Fruit fly (Drosophila melanogaster) whole organism, embryonic: ENCODE measurements around the gene Mybbp1A.

Experiments
- Aef1 ChIP-seq: fragments of 200-800 bp; sonication (Bioruptor generic); IDR thresholded peaks from 3 replicates; pipeline ENCODE4 v1.3.6; 2022; ENCODE audit warnings: missing biosample characterization, missing genetic modification characterization
- Asciz ChIP-seq: fragments of 200-800 bp; sonication (Bioruptor generic); optimal IDR thresholded peaks from 2 replicates; lab custom pipeline; 2017; ENCODE audit warnings: missing biosample characterization, mild to moderate bottlenecking, missing genetic modification characterization, missing genetic modification reagents
- B-H1 ChIP-seq: fragments of 200-800 bp; sonication (Bioruptor generic); IDR thresholded peaks from 3 replicates; pipeline ENCODE4 v1.3.6; 2022; ENCODE audit warnings: missing biosample characterization, missing genetic modification characterization
- Bdp1 ChIP-seq: fragments of 200-800 bp; sonication (Bioruptor generic); optimal IDR thresholded peaks from 3 replicates; lab custom pipeline; 2016; ENCODE audit warnings: missing biosample characterization, missing genetic modification characterization
- CG1024 ChIP-seq: fragments of 200-800 bp; sonication (Bioruptor generic); IDR thresholded peaks from 2 replicates; pipeline ENCODE4 v1.3.6; 2022; ENCODE audit warnings: missing biosample characterization, missing genetic modification characterization
- CG10267 ChIP-seq: fragments of 200-800 bp; sonication (Bioruptor generic); optimal IDR thresholded peaks from 2 replicates; lab custom pipeline; 2018; ENCODE audit warnings: missing biosample characterization, mild to moderate bottlenecking, missing genetic modification characterization, moderate library complexity
- CG10959 ChIP-seq: fragments of 200-800 bp; sonication (Bioruptor generic); IDR thresholded peaks from 2 replicates; pipeline ENCODE4 v1.3.6; 2022; ENCODE audit warnings: missing biosample characterization, missing genetic modification characterization
- CG11504 ChIP-seq: fragments of 200-800 bp; sonication (Bioruptor generic); optimal IDR thresholded peaks from 3 replicates; lab custom pipeline; 2019; ENCODE audit warnings: missing biosample characterization, mild to moderate bottlenecking, missing genetic modification characterization, moderate library complexity
- CG12071 ChIP-seq: fragments of 200-800 bp; sonication (Bioruptor generic); optimal IDR thresholded peaks from 3 replicates; lab custom pipeline; 2018; ENCODE audit warnings: missing biosample characterization, mild to moderate bottlenecking, missing genetic modification characterization
- CG12769 ChIP-seq: fragments of 200-800 bp; sonication (Bioruptor generic); optimal IDR thresholded peaks from 2 replicates; lab custom pipeline; 2019; ENCODE audit warnings: missing biosample characterization, mild to moderate bottlenecking, missing genetic modification characterization, moderate library complexity
- CG12942 ChIP-seq: fragments of 200-800 bp; sonication (Bioruptor generic); optimal IDR thresholded peaks from 3 replicates; lab custom pipeline; 2016; ENCODE audit warnings: missing biosample characterization, missing genetic modification characterization
- CG14667 ChIP-seq: fragments of 200-800 bp; sonication (Bioruptor generic); IDR thresholded peaks from 2 replicates; pipeline ENCODE4 v1.3.6; 2022; ENCODE audit warnings: missing biosample characterization, missing genetic modification characterization
- CG16779 ChIP-seq: fragments of 200-800 bp; sonication (Bioruptor generic); IDR thresholded peaks from 2 replicates; pipeline ENCODE4 v1.3.6; 2022; ENCODE audit warnings: missing biosample characterization, missing genetic modification characterization
- CG18764 ChIP-seq: fragments of 200-800 bp; sonication (Bioruptor generic); optimal IDR thresholded peaks from 3 replicates; lab custom pipeline; 2016; ENCODE audit warnings: missing biosample characterization, missing genetic modification characterization
- CG2129 ChIP-seq: fragments of 200-800 bp; sonication (Bioruptor generic); IDR thresholded peaks from 2 replicates; pipeline ENCODE4 v1.3.6; 2022; ENCODE audit warnings: missing biosample characterization, missing genetic modification characterization; ENCODE audit not compliant: partially characterized antibody
- CG30403 ChIP-seq: fragments of 200-800 bp; sonication (Bioruptor generic); optimal IDR thresholded peaks from 3 replicates; lab custom pipeline; 2016; ENCODE audit warnings: missing biosample characterization, missing genetic modification characterization
- CG34224 ChIP-seq: fragments of 200-800 bp; sonication (Bioruptor generic); IDR thresholded peaks from 3 replicates; pipeline ENCODE4 v1.3.6; 2022; ENCODE audit warnings: missing biosample characterization, missing genetic modification characterization; ENCODE audit not compliant: partially characterized antibody
- CG3838 ChIP-seq: fragments of 200-800 bp; sonication (Bioruptor generic); optimal IDR thresholded peaks from 3 replicates; lab custom pipeline; 2016; ENCODE audit warnings: missing biosample characterization, missing genetic modification characterization
- CG3847 ChIP-seq: fragments of 200-800 bp; sonication (Bioruptor generic); IDR thresholded peaks from 2 replicates; pipeline ENCODE4 v1.3.6; 2022; ENCODE audit warnings: missing biosample characterization, missing genetic modification characterization
- CG3995 ChIP-seq: fragments of 200-800 bp; sonication (Bioruptor generic); optimal IDR thresholded peaks from 3 replicates; lab custom pipeline; 2016; ENCODE audit warnings: missing biosample characterization, missing genetic modification characterization
- CG7556 ChIP-seq: fragments of 200-800 bp; sonication (Bioruptor generic); optimal IDR thresholded peaks from 2 replicates; lab custom pipeline; 2017; ENCODE audit warnings: missing biosample characterization, mild to moderate bottlenecking, missing genetic modification characterization
- CG7963 ChIP-seq: fragments of 200-800 bp; sonication (Bioruptor generic); IDR thresholded peaks from 3 replicates; pipeline ENCODE4 v1.3.6; 2022; ENCODE audit warnings: missing biosample characterization, missing genetic modification characterization; ENCODE audit not compliant: partially characterized antibody
- CG8924 ChIP-seq: fragments of 200-800 bp; optimal IDR thresholded peaks from 3 replicates; lab custom pipeline; 2019; ENCODE audit warnings: missing biosample characterization, mild to moderate bottlenecking, missing genetic modification characterization, moderate library complexity
- Hey ChIP-seq: fragments of 200-800 bp; sonication (Bioruptor generic); optimal IDR thresholded peaks from 3 replicates; lab custom pipeline; 2018; ENCODE audit warnings: missing biosample characterization, mild to moderate bottlenecking, missing genetic modification characterization
- NC2β ChIP-seq: fragments of 200-800 bp; sonication (Bioruptor generic); optimal IDR thresholded peaks from 2 replicates; lab custom pipeline; 2016; ENCODE audit warnings: missing biosample characterization, missing genetic modification characterization
- ab ChIP-seq: fragments of 200-800 bp; sonication (Bioruptor generic); optimal IDR thresholded peaks from 2 replicates; lab custom pipeline; 2016; ENCODE audit warnings: missing biosample characterization, missing genetic modification characterization
- cas ChIP-seq: fragments of 200-800 bp; sonication (Bioruptor generic); IDR thresholded peaks from 2 replicates; pipeline ENCODE4 v1.3.6; 2022; ENCODE audit warnings: missing biosample characterization, missing genetic modification characterization
- exex ChIP-seq: fragments of 200-800 bp; sonication (Bioruptor generic); optimal IDR thresholded peaks from 4 replicates; lab custom pipeline; 2018; ENCODE audit warnings: missing biosample characterization, mild to moderate bottlenecking, missing genetic modification characterization, moderate library complexity
- fru ChIP-seq: fragments of >200 bp; optimal IDR thresholded peaks from 2 replicates; lab custom pipeline; 2017
- hth ChIP-seq: fragments of >200 bp; optimal IDR thresholded peaks from 2 replicates; lab custom pipeline; 2017; ENCODE audit warnings: inconsistent platforms
- lab ChIP-seq: fragments of 200-800 bp; sonication (Bioruptor generic); optimal IDR thresholded peaks from 3 replicates; lab custom pipeline; 2017; ENCODE audit warnings: missing biosample characterization, missing genetic modification characterization, mild to moderate bottlenecking, moderate library complexity, missing genetic modification reagents
- nom ChIP-seq: fragments of 200-800 bp; sonication (Bioruptor generic); optimal IDR thresholded peaks from 2 replicates; lab custom pipeline; 2017; ENCODE audit warnings: missing biosample characterization, missing genetic modification characterization, mild to moderate bottlenecking, moderate library complexity, missing genetic modification reagents
- oc ChIP-seq: fragments of 200-800 bp; sonication (Bioruptor generic); optimal IDR thresholded peaks from 2 replicates; lab custom pipeline; 2018; ENCODE audit warnings: missing biosample characterization, mild to moderate bottlenecking, missing genetic modification characterization, moderate library complexity
- phol ChIP-seq: fragments of 200-800 bp; sonication (Bioruptor generic); optimal IDR thresholded peaks from 3 replicates; lab custom pipeline; 2018; ENCODE audit warnings: missing biosample characterization, mild to moderate bottlenecking, missing genetic modification characterization, moderate library complexity
- pzg ChIP-seq: fragments of 200-800 bp; sonication (Bioruptor generic); optimal IDR thresholded peaks from 3 replicates; lab custom pipeline; 2018; ENCODE audit warnings: missing biosample characterization, mild to moderate bottlenecking, missing genetic modification characterization, moderate library complexity
- row ChIP-seq: fragments of 200-800 bp; sonication (Bioruptor generic); IDR thresholded peaks from 3 replicates; pipeline ENCODE4 v1.3.6; 2022; ENCODE audit warnings: missing biosample characterization, missing genetic modification characterization
- run ChIP-seq: fragments of 200-800 bp; sonication (Bioruptor generic); optimal IDR thresholded peaks from 3 replicates; lab custom pipeline; 2018; ENCODE audit warnings: missing biosample characterization, mild to moderate bottlenecking, missing genetic modification characterization
- sug ChIP-seq: fragments of 200-800 bp; optimal IDR thresholded peaks from 2 replicates; lab custom pipeline; 2019; ENCODE audit warnings: missing biosample characterization, mild to moderate bottlenecking, missing genetic modification characterization, moderate library complexity
- tap ChIP-seq: fragments of 200-800 bp; optimal IDR thresholded peaks from 3 replicates; lab custom pipeline; 2019; ENCODE audit warnings: missing biosample characterization, mild to moderate bottlenecking, missing genetic modification characterization, moderate library complexity
- tin ChIP-seq: fragments of 200-800 bp; sonication (Bioruptor generic); optimal IDR thresholded peaks from 3 replicates; lab custom pipeline; 2016; ENCODE audit warnings: missing biosample characterization, missing genetic modification characterization
- tna ChIP-seq: fragments of 200-800 bp; sonication (Bioruptor generic); IDR thresholded peaks from 2 replicates; pipeline ENCODE4 v1.3.6; 2022; ENCODE audit warnings: missing biosample characterization, missing genetic modification characterization; ENCODE audit not compliant: partially characterized antibody
- usp ChIP-seq: fragments of >200 bp; optimal IDR thresholded peaks from 2 replicates; lab custom pipeline; 2017; ENCODE audit warnings: missing biosample characterization, missing genetic modification characterization
- zf30C ChIP-seq: fragments of 200-800 bp; sonication (Bioruptor generic); optimal IDR thresholded peaks from 3 replicates; lab custom pipeline; 2018; ENCODE audit warnings: missing biosample characterization, mild to moderate bottlenecking, missing genetic modification characterization

Gene Mybbp1A

DNA sequence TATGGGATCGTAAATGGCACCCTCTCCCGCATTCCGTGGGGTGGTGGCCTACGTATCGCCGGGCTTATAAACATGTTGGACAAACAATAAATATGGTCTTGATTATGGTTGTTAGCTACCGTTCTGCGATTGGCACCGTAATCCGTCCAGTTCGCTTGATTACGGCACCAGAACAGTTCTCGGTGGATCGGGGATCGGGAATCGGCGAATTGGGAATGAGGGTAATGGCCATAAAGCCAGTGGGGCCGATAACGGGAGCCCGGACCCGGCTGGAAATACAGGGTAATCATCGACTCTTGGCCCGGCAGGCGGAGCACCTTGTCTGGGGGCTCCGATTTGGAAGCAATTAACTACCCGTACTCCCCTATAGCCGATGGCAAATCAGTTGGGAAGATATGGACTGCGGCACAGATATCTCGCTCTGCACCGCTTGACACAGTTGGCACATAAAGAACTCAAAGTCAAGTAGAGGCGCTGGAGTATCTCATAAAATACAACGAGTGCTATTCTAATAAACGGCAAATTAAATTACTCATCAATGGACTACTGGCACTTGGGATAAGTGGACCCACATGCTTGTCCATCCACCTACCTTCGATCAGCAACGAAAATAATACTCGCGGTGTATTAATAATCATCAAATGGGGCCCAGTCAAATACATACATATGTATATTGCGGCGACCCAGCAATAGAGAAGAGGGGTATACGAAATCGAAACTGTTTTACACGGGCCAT is 31.1 kb upstream of the Mybbp1A start (continued):
- no peak for TF ChIP-seq CG2129 (GFP tag; lab: Robert Waterston, UW)
- no peak for TF ChIP-seq CG34224
- no peak for TF ChIP-seq CG8924 (tag; lab: Kevin White, UChicago)
- no peak for TF ChIP-seq CG1024 (GFP tag; lab: Robert Waterston, UW)
- no peak for TF ChIP-seq CG3995 (GFP tag; lab: Kevin White, UChicago)
- no peak for TF ChIP-seq CG10959 (GFP tag; lab: Robert Waterston, UW)
- TF ChIP-seq CG10267: no peak
- TF ChIP-seq pzg (GFP tag; lab: Kevin White, UChicago): no peak
- no peak for TF ChIP-seq NC2β (GFP tag; lab: Kevin White, UChicago)
- TF ChIP-seq Aef1 (GFP tag; lab: Robert Waterston, UW): no peak
- TF ChIP-seq row (GFP tag; lab: Robert Waterston, UW): no peak
- TF ChIP-seq Asciz (GFP tag; lab: Kevin White, UChicago): peak; percentile 14
- no peak for TF ChIP-seq CG3838 (GFP tag; lab: Kevin White, UChicago)
- no peak for TF ChIP-seq ab
- no peak for TF ChIP-seq CG12942 (GFP tag; lab: Kevin White, UChicago)
- TF ChIP-seq Hey: peak; percentile 99
- no peak for TF ChIP-seq Bdp1
- TF ChIP-seq CG12071 (GFP tag; lab: Kevin White, UChicago): peak; percentile 22
- no peak for TF ChIP-seq tin (GFP tag; lab: Kevin White, UChicago)
- TF ChIP-seq nom: no peak
- TF ChIP-seq exex (tag; lab: Kevin White, UChicago): peak; percentile 89
- no peak for TF ChIP-seq CG3847
- TF ChIP-seq CG7963 (GFP tag; lab: Robert Waterston, UW): no peak
- TF ChIP-seq run (tag; lab: Kevin White, UChicago): no peak
- TF ChIP-seq tna (GFP tag; lab: Robert Waterston, UW): no peak
- no peak for TF ChIP-seq CG14667 (GFP tag; lab: Robert Waterston, UW)
- TF ChIP-seq CG30403 (GFP tag; lab: Kevin White, UChicago): no peak
- no peak for TF ChIP-seq CG18764
- peak; percentile 71 for TF ChIP-seq CG12769
- peak; percentile 20 for TF ChIP-seq lab
- no peak for TF ChIP-seq CG16779 (GFP tag; lab: Robert Waterston, UW)
- no peak for TF ChIP-seq usp (GFP tag; lab: Kevin White, UChicago)
- TF ChIP-seq oc (tag; lab: Kevin White, UChicago): no peak
- TF ChIP-seq phol (tag; lab: Kevin White, UChicago): no peak
- peak; percentile 91 for TF ChIP-seq sug (tag; lab: Kevin White, UChicago)
- no peak for TF ChIP-seq CG7556 (GFP tag; lab: Kevin White, UChicago)
- TF ChIP-seq tap: no peak
- TF ChIP-seq zf30C (GFP tag; lab: Kevin White, UChicago): no peak
- TF ChIP-seq cas (GFP tag; lab: Robert Waterston, UW): no peak
- no peak for TF ChIP-seq hth
- TF ChIP-seq CG11504 (tag; lab: Kevin White, UChicago): no peak
- no peak for TF ChIP-seq fru (lab: Kevin White, UChicago)
- TF ChIP-seq B-H1 (GFP tag; lab: Robert Waterston, UW): no peak
